Worm (Caenorhabditis elegans) whole organism, midembryonic: ENCODE results near the gene T24H7.9.

Experiments used
- T22C8.4 ChIP-seq: fragments of 200-800 bp; sonication (Bioruptor generic); IDR thresholded peaks from 2 replicates; pipeline ENCODE4 v1.3.6; 2022; ENCODE audit warnings: missing genetic modification characterization, missing compliant biosample characterization
- cog-1 ChIP-seq: sonication (generic microtip); optimal IDR thresholded peaks from 2 replicates; lab custom pipeline; 2016; ENCODE audit warnings: missing genetic modification characterization, missing compliant biosample characterization
- flt-1 ChIP-seq: fragments of 200-800 bp; sonication (Bioruptor generic); IDR thresholded peaks from 2 replicates; pipeline ENCODE4 v1.3.6; 2022; ENCODE audit warnings: missing genetic modification characterization, missing compliant biosample characterization
- klf-2 ChIP-seq: fragments of 200-800 bp; sonication (Bioruptor generic); conservative IDR thresholded peaks from 2 replicates; pipeline ENCODE4 v1.3.6; 2022; ENCODE audit warnings: missing genetic modification reagents, missing genetic modification characterization, missing compliant biosample characterization
- tab-1 ChIP-seq: fragments of 200-800 bp; sonication (Bioruptor generic); IDR thresholded peaks from 2 replicates; pipeline ENCODE4 v1.3.6; 2022; ENCODE audit warnings: missing genetic modification characterization, missing compliant biosample characterization
- ztf-23 ChIP-seq: fragments of 200-800 bp; sonication (Bioruptor generic); IDR thresholded peaks from 2 replicates; pipeline ENCODE4 v1.3.6; 2022; ENCODE audit warnings: missing genetic modification reagents, missing genetic modification characterization, missing compliant biosample characterization
- ztf-29 ChIP-seq: fragments of 200-800 bp; sonication (Bioruptor generic); IDR thresholded peaks from 2 replicates; pipeline ENCODE4 v1.3.6; 2022; ENCODE audit warnings: missing genetic modification reagents, missing genetic modification characterization, missing compliant biosample characterization

ce11 chrII:6267983-6268382 is 32.7 kb upstream of the T24H7.9 start, which contains the start of gene F13H8.8:
- no peak for TF ChIP-seq cog-1 (tag; lab: Kevin White, UChicago)
- no peak for TF ChIP-seq flt-1 (GFP tag; lab: Robert Waterston, UW)
- TF ChIP-seq T22C8.4 (GFP tag; lab: Robert Waterston, UW), result no peak
- no peak for TF ChIP-seq klf-2 (GFP tag; lab: Robert Waterston, UW)
- no peak for TF ChIP-seq ztf-29
- TF ChIP-seq ztf-23 (GFP tag; lab: Robert Waterston, UW), result no peak
- no peak for TF ChIP-seq tab-1
